Fruit fly (Drosophila melanogaster) whole organism: ENCODE results near the gene CG12362.

Experiments used
- CG8478 ChIP-seq: fragments of >200 bp; optimal IDR thresholded peaks from 2 replicates; lab custom pipeline; 2018; ENCODE audit warnings: inconsistent platforms
- Dll ChIP-seq: fragments of >200 bp; optimal IDR thresholded peaks from 2 replicates; lab custom pipeline; 2017
- EcR ChIP-seq, 2 experiments: fragments of >200 bp; optimal IDR thresholded peaks; 2 replicates each; lab custom pipeline; 2017; ENCODE audit warnings: missing biosample characterization in 2 of 2, missing genetic modification characterization in 2 of 2, missing genetic modification reagents in 2 of 2
- pan ChIP-seq: fragments of >200 bp; optimal IDR thresholded peaks from 2 replicates; lab custom pipeline; 2017
- psq ChIP-seq: fragments of >200 bp; optimal IDR thresholded peaks from 2 replicates; lab custom pipeline; 2017
- usp ChIP-seq: fragments of >200 bp; optimal IDR thresholded peaks from 2 replicates; lab custom pipeline; 2017; ENCODE audit warnings: missing biosample characterization, missing genetic modification characterization, mixed read lengths

dm6 chr3L:10376670-10377069 is 35.9 kb upstream of the CG12362 start:
- no peak for TF ChIP-seq Dll (lab: Kevin White, UChicago)
- TF ChIP-seq usp (GFP tag; lab: Kevin White, UChicago): no peak
- TF ChIP-seq CG8478 (lab: Kevin White, UChicago): no peak
- no peak for TF ChIP-seq pan (lab: Kevin White, UChicago)
- no peak for TF ChIP-seq psq (lab: Kevin White, UChicago)
- no peak for TF ChIP-seq EcR (GFP tag; optimal IDR thresholded peaks at IDR 0.05; lab: Kevin White, UChicago)
